Fruit fly (Drosophila melanogaster): ENCODE data around the gene Hsdl2.

DNA sequence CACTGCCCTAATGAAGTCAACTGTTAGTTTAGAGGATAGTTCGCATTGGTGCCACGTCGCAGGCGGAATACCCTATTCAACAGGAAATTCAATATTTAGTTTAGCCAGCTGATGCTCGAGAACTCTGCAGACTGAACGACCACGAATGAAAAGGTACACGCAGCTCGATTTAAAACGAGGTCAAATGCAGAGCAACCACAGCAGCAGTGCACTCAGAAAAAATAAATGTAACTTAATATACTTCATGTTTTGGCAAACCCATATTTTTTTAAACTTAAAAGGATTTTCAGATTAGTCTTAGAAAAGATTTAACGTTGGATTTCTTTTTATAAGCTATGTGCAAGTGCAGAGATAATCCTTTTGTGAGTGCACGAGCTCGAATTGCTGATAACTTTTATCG is 22.2 kb upstream of the Hsdl2 start:
- TF ChIP-seq CG8478 (optimal IDR thresholded peaks at IDR 0.05) (no peak), EcR (GFP tag; optimal IDR thresholded peaks at IDR 0.05) (no peak)

Measured in whole organism.